Fruit fly (Drosophila melanogaster) Kc167 (cell line): ENCODE measurements around the gene Myo95E.

Source experiments
- Myc ChIP-seq: fragments of >200 bp; optimal IDR thresholded peaks from 2 replicates; lab custom pipeline; 2017; ENCODE audit warnings: missing external identifiers
- ttk ChIP-seq: sonication (Bioruptor generic); optimal IDR thresholded peaks from 2 replicates; lab custom pipeline; 2017; ENCODE audit warnings: missing external identifiers

dm6 chr3R:24116180-24116579, 45.1 kb downstream of the Myo95E start, which contains the start of gene CG13607:
- TF ChIP-seq Myc (no peak), ttk (lab: Kevin White, UChicago) (no peak)
